Fruit fly (Drosophila melanogaster): ENCODE results near the gene CG7065.

CG7065 gene

dm6 chrX:9142224-9142802 is at the start of gene CG7065:
CG7065 (plus strand) TSS chrX:9142493.
- TF ChIP-seq psq (optimal IDR thresholded peaks at IDR 0.05): no peak
- no peak for TF ChIP-seq CG8478 (optimal IDR thresholded peaks at IDR 0.05)
- TF ChIP-seq Dll (optimal IDR thresholded peaks at IDR 0.05): no peak
- no peak for TF ChIP-seq pan (optimal IDR thresholded peaks at IDR 0.05)
- TF ChIP-seq EcR (GFP tag; optimal IDR thresholded peaks at IDR 0.05): no peak
- no peak for TF ChIP-seq usp (GFP tag; optimal IDR thresholded peaks at IDR 0.05)

dm6 chrX:9093062-9093461 is 49.2 kb upstream of the CG7065 start:
- TF ChIP-seq psq (optimal IDR thresholded peaks at IDR 0.05) (no peak), CG8478 (optimal IDR thresholded peaks at IDR 0.05) (no peak)

dm6 chrX:9093912-9094311 is 48.4 kb upstream of the CG7065 start:
- TF ChIP-seq EcR (GFP tag; optimal IDR thresholded peaks at IDR 0.05): no peak
- no peak for TF ChIP-seq psq (optimal IDR thresholded peaks at IDR 0.05)
- no peak for TF ChIP-seq Dll (optimal IDR thresholded peaks at IDR 0.05)
- no peak for TF ChIP-seq CG8478 (optimal IDR thresholded peaks at IDR 0.05)
- TF ChIP-seq usp (GFP tag; optimal IDR thresholded peaks at IDR 0.05): no peak
- TF ChIP-seq pan (optimal IDR thresholded peaks at IDR 0.05): no peak

dm6 chrX:9102125-9102524 is 40.2 kb upstream of the CG7065 start:
- TF ChIP-seq Dll (optimal IDR thresholded peaks at IDR 0.05) (no peak), EcR (GFP tag; optimal IDR thresholded peaks at IDR 0.05) (no peak), usp (GFP tag; optimal IDR thresholded peaks at IDR 0.05) (no peak)

dm6 chrX:9103308-9104185 is 38.7 kb upstream of the CG7065 start, which contains the start of gene CG7766:
CG7766 (minus strand) TSS chrX:9103739.
- no peak for TF ChIP-seq EcR (GFP tag; optimal IDR thresholded peaks at IDR 0.05)
- TF ChIP-seq psq (optimal IDR thresholded peaks at IDR 0.05): no peak
- TF ChIP-seq CG8478 (optimal IDR thresholded peaks at IDR 0.05): no peak
- no peak for TF ChIP-seq Dll (optimal IDR thresholded peaks at IDR 0.05)
- TF ChIP-seq pan (optimal IDR thresholded peaks at IDR 0.05): no peak
- no peak for TF ChIP-seq usp (GFP tag; optimal IDR thresholded peaks at IDR 0.05)

- TF ChIP-seq Dll (optimal IDR thresholded peaks at IDR 0.05) (no peak), CG8478 (optimal IDR thresholded peaks at IDR 0.05) (no peak), EcR (GFP tag; optimal IDR thresholded peaks at IDR 0.05) (no peak), psq (optimal IDR thresholded peaks at IDR 0.05) (no peak), usp (GFP tag; optimal IDR thresholded peaks at IDR 0.05) (no peak), pan (optimal IDR thresholded peaks at IDR 0.05) (no peak)
Observed at dm6 chrX:9106212-9106774, 36.0 kb upstream of the CG7065 start, which contains the start of gene Bx42. Bx42 (minus strand) TSS chrX:9106604.

dm6 chrX:9106775-9107283 is 35.5 kb upstream of the CG7065 start, which contains the start of gene Arfrp1:
Arfrp1 (plus strand) TSS chrX:9107069.
- no peak for TF ChIP-seq EcR (GFP tag; optimal IDR thresholded peaks at IDR 0.05)

- TF ChIP-seq usp (GFP tag; optimal IDR thresholded peaks at IDR 0.05) (no peak), psq (optimal IDR thresholded peaks at IDR 0.05) (no peak), EcR (GFP tag; optimal IDR thresholded peaks at IDR 0.05) (no peak), CG8478 (optimal IDR thresholded peaks at IDR 0.05) (no peak), Dll (optimal IDR thresholded peaks at IDR 0.05) (no peak), pan (optimal IDR thresholded peaks at IDR 0.05) (no peak)
Observed at dm6 chrX:9108387-9108786, 33.9 kb upstream of the CG7065 start, which contains the start of gene AP-1gamma. AP-1gamma (plus strand) TSS chrX:9108691.

dm6 chrX:9109072-9109844 is 33.0 kb upstream of the CG7065 start:
- no peak for TF ChIP-seq CG8478 (optimal IDR thresholded peaks at IDR 0.05)
- no peak for TF ChIP-seq Dll (optimal IDR thresholded peaks at IDR 0.05)
- TF ChIP-seq psq (optimal IDR thresholded peaks at IDR 0.05): no peak
- TF ChIP-seq pan (optimal IDR thresholded peaks at IDR 0.05): no peak
- no peak for TF ChIP-seq usp (GFP tag; optimal IDR thresholded peaks at IDR 0.05)
- no peak for TF ChIP-seq EcR (GFP tag; optimal IDR thresholded peaks at IDR 0.05)

- no peak for TF ChIP-seq Dll (optimal IDR thresholded peaks at IDR 0.05)
- TF ChIP-seq CG8478 (optimal IDR thresholded peaks at IDR 0.05): no peak
- TF ChIP-seq usp (GFP tag; optimal IDR thresholded peaks at IDR 0.05): no peak
- no peak for TF ChIP-seq EcR (GFP tag; optimal IDR thresholded peaks at IDR 0.05)
- TF ChIP-seq psq (optimal IDR thresholded peaks at IDR 0.05): no peak
- TF ChIP-seq pan (optimal IDR thresholded peaks at IDR 0.05): no peak
Observed at dm6 chrX:9110155-9110909, 32.0 kb upstream of the CG7065 start.

dm6 chrX:9117831-9118230 is 24.5 kb upstream of the CG7065 start:
- TF ChIP-seq usp (GFP tag; optimal IDR thresholded peaks at IDR 0.05): no peak
- TF ChIP-seq EcR (GFP tag; optimal IDR thresholded peaks at IDR 0.05): no peak
- TF ChIP-seq CG8478 (optimal IDR thresholded peaks at IDR 0.05): no peak
- TF ChIP-seq psq (optimal IDR thresholded peaks at IDR 0.05): no peak
- TF ChIP-seq Dll (optimal IDR thresholded peaks at IDR 0.05): no peak
- TF ChIP-seq pan (optimal IDR thresholded peaks at IDR 0.05): no peak

Data from whole organism.